1 fruit fly cellular context compared by ENCODE assay signal in genomic region chr2L:3440322-3440721, dm6.
TF ChIP-seq lines count a peak whose summit lies in the region.

No protein-coding gene starts in this region.

TF ChIP-seq in whole organism, embryonic, 481 proteins besides CTCF, POLR2A, EP300 and RAD21 (continued from another document and continues in another):
- TF ChIP-seq bcd (GFP tag; optimal IDR thresholded peaks at IDR 0.05; lab: Kevin White, UChicago): peak; percentile 64
- TF ChIP-seq Drgx (GFP tag; IDR thresholded peaks at IDR 0.05; lab: Robert Waterston, UW): peak; percentile 92
- no peak for TF ChIP-seq CG3995 (GFP tag; optimal IDR thresholded peaks at IDR 0.05; lab: Kevin White, UChicago)
- peak; percentile 86 for TF ChIP-seq Awh (GFP tag; IDR thresholded peaks at IDR 0.05; lab: Robert Waterston, UW)
- no peak for TF ChIP-seq HLH4C (GFP tag; IDR thresholded peaks at IDR 0.05; lab: Robert Waterston, UW; ENCODE audit: partially characterized antibody)
- peak; percentile 79; the same call in 1 of the 3 replicates for TF ChIP-seq CG3726 (GFP tag; IDR thresholded peaks at IDR 0.05; lab: Robert Waterston, UW)
- peak; percentile 24 for TF ChIP-seq shn (GFP tag; optimal IDR thresholded peaks at IDR 0.05; lab: Kevin White, UChicago)
- no peak for TF ChIP-seq pfk (GFP tag; optimal IDR thresholded peaks at IDR 0.05; lab: Kevin White, UChicago)
- peak; percentile 69 for TF ChIP-seq CG12071 (GFP tag; optimal IDR thresholded peaks at IDR 0.05; lab: Kevin White, UChicago)
- no peak for TF ChIP-seq ken (GFP tag; IDR thresholded peaks at IDR 0.05; lab: Robert Waterston, UW)
- peak; percentile 41 for TF ChIP-seq CG6654 (GFP tag; optimal IDR thresholded peaks at IDR 0.05; lab: Kevin White, UChicago)
- no peak for TF ChIP-seq Usf (GFP tag; optimal IDR thresholded peaks at IDR 0.05; lab: Kevin White, UChicago)
- peak; percentile 69; the same call in 2 of the 3 replicates for TF ChIP-seq CG11695 (GFP tag; IDR thresholded peaks at IDR 0.05; lab: Robert Waterston, UW)
- peak; percentile 39 for TF ChIP-seq tio (GFP tag; optimal IDR thresholded peaks at IDR 0.05; lab: Kevin White, UChicago)
- no peak for TF ChIP-seq CG13894 (tag; optimal IDR thresholded peaks at IDR 0.05; lab: Kevin White, UChicago)
- no peak for TF ChIP-seq Eip74EF (GFP tag; optimal IDR thresholded peaks at IDR 0.05; lab: Kevin White, UChicago)
- no peak for TF ChIP-seq pho (GFP tag; optimal IDR thresholded peaks at IDR 0.05; lab: Kevin White, UChicago)
- TF ChIP-seq gt (GFP tag; IDR thresholded peaks at IDR 0.05; lab: Robert Waterston, UW): 0 out of 2 replicates have a peak, but pooled peaks have one; percentile 57
- no peak for TF ChIP-seq BEAF-32 (GFP tag; optimal IDR thresholded peaks at IDR 0.05; lab: Kevin White, UChicago)
- TF ChIP-seq Dref (GFP tag; IDR thresholded peaks at IDR 0.05; lab: Robert Waterston, UW): no peak
- TF ChIP-seq tap (tag; optimal IDR thresholded peaks at IDR 0.05; lab: Kevin White, UChicago): peak; percentile 72
- TF ChIP-seq ac (GFP tag; optimal IDR thresholded peaks at IDR 0.05; lab: Kevin White, UChicago): no peak
- no peak for TF ChIP-seq CG14667 (GFP tag; IDR thresholded peaks at IDR 0.05; lab: Robert Waterston, UW)
- TF ChIP-seq CG7271 (tag; optimal IDR thresholded peaks at IDR 0.05; lab: Kevin White, UChicago): no peak
- no peak for TF ChIP-seq Dfd (GFP tag; optimal IDR thresholded peaks at IDR 0.05; lab: Kevin White, UChicago)
- TF ChIP-seq nmo (GFP tag; optimal IDR thresholded peaks at IDR 0.05; lab: Kevin White, UChicago): peak; percentile 33
- TF ChIP-seq ttk (GFP tag; IDR thresholded peaks at IDR 0.05; lab: Robert Waterston, UW): peak; percentile 83
- no peak for TF ChIP-seq h (optimal IDR thresholded peaks at IDR 0.05; lab: Kevin White, UChicago)
- no peak for TF ChIP-seq zf30C (GFP tag; optimal IDR thresholded peaks at IDR 0.05; lab: Kevin White, UChicago)
- TF ChIP-seq CG7556 (GFP tag; optimal IDR thresholded peaks at IDR 0.05; lab: Kevin White, UChicago): peak; percentile 44
- peak; percentile 22 for TF ChIP-seq CG8388 (GFP tag; optimal IDR thresholded peaks at IDR 0.05; lab: Kevin White, UChicago)
- peak; percentile 82 for TF ChIP-seq Ptx1 (GFP tag; IDR thresholded peaks at IDR 0.05; lab: Robert Waterston, UW)
- TF ChIP-seq nau (GFP tag; optimal IDR thresholded peaks at IDR 0.05; lab: Kevin White, UChicago): peak; percentile 64
- TF ChIP-seq CoRest (tag; optimal IDR thresholded peaks at IDR 0.05; lab: Kevin White, UChicago): peak; percentile 31
- no peak for TF ChIP-seq tll (GFP tag; optimal IDR thresholded peaks at IDR 0.05; lab: Kevin White, UChicago)
- TF ChIP-seq seq (GFP tag; IDR thresholded peaks at IDR 0.05; lab: Robert Waterston, UW): 0 out of 2 replicates have a peak, but pooled peaks have one; percentile 38
- TF ChIP-seq CG6765 (GFP tag; optimal IDR thresholded peaks at IDR 0.05; lab: Kevin White, UChicago): no peak
- no peak for TF ChIP-seq Vsx1 (GFP tag; optimal IDR thresholded peaks at IDR 0.05; lab: Kevin White, UChicago)
- peak; percentile 72 for TF ChIP-seq CG18599 (GFP tag; optimal IDR thresholded peaks at IDR 0.05; lab: Kevin White, UChicago)
- TF ChIP-seq CG31224 (GFP tag; IDR thresholded peaks at IDR 0.05; lab: Robert Waterston, UW): peak; percentile 56
- peak; percentile 74 for TF ChIP-seq CG10979 (tag; optimal IDR thresholded peaks at IDR 0.05; lab: Kevin White, UChicago)
- peak; percentile 48; the same call in 1 of the 2 replicates for TF ChIP-seq CG11696 (GFP tag; IDR thresholded peaks at IDR 0.05; lab: Robert Waterston, UW)
- TF ChIP-seq Poxn (GFP tag; IDR thresholded peaks at IDR 0.05; lab: Robert Waterston, UW): no peak
- TF ChIP-seq CG12659 (GFP tag; optimal IDR thresholded peaks at IDR 0.05; lab: Kevin White, UChicago): peak; percentile 39
- TF ChIP-seq CG9876 (GFP tag; optimal IDR thresholded peaks at IDR 0.05; lab: Kevin White, UChicago): peak; percentile 25
- TF ChIP-seq MTF-1 (GFP tag; optimal IDR thresholded peaks at IDR 0.05; lab: Kevin White, UChicago; ENCODE audit: borderline replicate concordance): peak; percentile 43
- TF ChIP-seq so (GFP tag; IDR thresholded peaks at IDR 0.05; lab: Robert Waterston, UW): peak; percentile 74; the same call in 2 of the 3 replicates
- TF ChIP-seq rib (GFP tag; IDR thresholded peaks at IDR 0.05; lab: Robert Waterston, UW): no peak
- TF ChIP-seq ewg (GFP tag; optimal IDR thresholded peaks at IDR 0.05; lab: Kevin White, UChicago): peak; percentile 51
- TF ChIP-seq sob (GFP tag; IDR thresholded peaks at IDR 0.05; lab: Robert Waterston, UW): peak; percentile 79
- no peak for TF ChIP-seq CG8478 (optimal IDR thresholded peaks at IDR 0.05; lab: Kevin White, UChicago)
- no peak for TF ChIP-seq bowl (GFP tag; IDR thresholded peaks at IDR 0.05; lab: Robert Waterston, UW)
- peak; percentile 58 for TF ChIP-seq ssp (GFP tag; IDR thresholded peaks at IDR 0.05; lab: Robert Waterston, UW)
- no peak for TF ChIP-seq insv (GFP tag; optimal IDR thresholded peaks at IDR 0.05; lab: Kevin White, UChicago)
- peak; percentile 40 to 80 for TF ChIP-seq Hr51 (GFP tag; optimal IDR thresholded peaks at IDR 0.05; lab: Kevin White, UChicago)
- TF ChIP-seq Hr3 (GFP tag; optimal IDR thresholded peaks at IDR 0.05; lab: Kevin White, UChicago): peak; percentile 57
- TF ChIP-seq CG7372 (GFP tag; IDR thresholded peaks at IDR 0.05; lab: Robert Waterston, UW): peak; percentile 70
- TF ChIP-seq D (optimal IDR thresholded peaks at IDR 0.05; lab: Kevin White, UChicago): no peak
- TF ChIP-seq D (GFP tag; optimal IDR thresholded peaks at IDR 0.05; lab: Kevin White, UChicago): peak; percentile 67
- TF ChIP-seq otp (GFP tag; IDR thresholded peaks at IDR 0.05; lab: Robert Waterston, UW): peak; percentile 80
- peak; percentile 55 for TF ChIP-seq CG8924 (tag; optimal IDR thresholded peaks at IDR 0.05; lab: Kevin White, UChicago)
- TF ChIP-seq tna (GFP tag; IDR thresholded peaks at IDR 0.05; lab: Robert Waterston, UW; ENCODE audit: partially characterized antibody): no peak
- TF ChIP-seq CG9797 (GFP tag; optimal IDR thresholded peaks at IDR 0.05; lab: Kevin White, UChicago): no peak
- TF ChIP-seq toy (GFP tag; IDR thresholded peaks at IDR 0.05; lab: Robert Waterston, UW): no peak
- no peak for TF ChIP-seq GATAe (GFP tag; conservative IDR thresholded peaks at IDR 0.05; lab: Robert Waterston, UW)
- peak; percentile 65 for TF ChIP-seq CG17829 (tag; optimal IDR thresholded peaks at IDR 0.05; lab: Kevin White, UChicago)
- peak; percentile 34 for TF ChIP-seq Atf3 (GFP tag; optimal IDR thresholded peaks at IDR 0.05; lab: Kevin White, UChicago)
- peak; percentile 54 for TF ChIP-seq cato (GFP tag; optimal IDR thresholded peaks at IDR 0.05; lab: Kevin White, UChicago; ENCODE audit: borderline replicate concordance)
- TF ChIP-seq mirr (GFP tag; optimal IDR thresholded peaks at IDR 0.05; lab: Kevin White, UChicago): no peak
- TF ChIP-seq nerfin-1 (tag; optimal IDR thresholded peaks at IDR 0.05; lab: Kevin White, UChicago): peak; percentile 47
- no peak for TF ChIP-seq Hey (tag; optimal IDR thresholded peaks at IDR 0.05; lab: Kevin White, UChicago)
- TF ChIP-seq CG15479 (GFP tag; optimal IDR thresholded peaks at IDR 0.05; lab: Kevin White, UChicago): no peak
- peak; percentile 90 for TF ChIP-seq ci (GFP tag; IDR thresholded peaks at IDR 0.05; lab: Robert Waterston, UW)
- peak; percentile 54; the same call in 1 of the 2 replicates for TF ChIP-seq Atf6 (GFP tag; IDR thresholded peaks at IDR 0.05; lab: Robert Waterston, UW)
- peak; percentile 73 for TF ChIP-seq cas (GFP tag; IDR thresholded peaks at IDR 0.05; lab: Robert Waterston, UW)
- TF ChIP-seq ap (GFP tag; IDR thresholded peaks at IDR 0.05; lab: Robert Waterston, UW): peak; percentile 43; the same call in 1 of the 2 replicates
- no peak for TF ChIP-seq wek (GFP tag; optimal IDR thresholded peaks at IDR 0.05; lab: Kevin White, UChicago)
- TF ChIP-seq CG4282 (GFP tag; optimal IDR thresholded peaks at IDR 0.05; lab: Kevin White, UChicago): no peak
- TF ChIP-seq CG4854 (GFP tag; optimal IDR thresholded peaks at IDR 0.05; lab: Kevin White, UChicago): no peak
- TF ChIP-seq sug (tag; optimal IDR thresholded peaks at IDR 0.05; lab: Kevin White, UChicago): no peak
- peak; percentile 63 for TF ChIP-seq CG30403 (GFP tag; optimal IDR thresholded peaks at IDR 0.05; lab: Kevin White, UChicago)
- TF ChIP-seq tgo (GFP tag; IDR thresholded peaks at IDR 0.05; lab: Robert Waterston, UW): peak; percentile 81
- peak; percentile 7 for TF ChIP-seq CG13296 (GFP tag; optimal IDR thresholded peaks at IDR 0.05; lab: Kevin White, UChicago)
- no peak for TF ChIP-seq CG6791 (GFP tag; IDR thresholded peaks at IDR 0.05; lab: Robert Waterston, UW; ENCODE audit: partially characterized antibody)
- peak; percentile 82 for TF ChIP-seq lmd (GFP tag; IDR thresholded peaks at IDR 0.05; lab: Robert Waterston, UW)
- TF ChIP-seq CG1233 (GFP tag; optimal IDR thresholded peaks at IDR 0.05; lab: Kevin White, UChicago): peak; percentile 44
- TF ChIP-seq ERR (GFP tag; optimal IDR thresholded peaks at IDR 0.05; lab: Kevin White, UChicago): no peak
- no peak for TF ChIP-seq CG10147 (GFP tag; optimal IDR thresholded peaks at IDR 0.05; lab: Kevin White, UChicago)
- TF ChIP-seq CG12769 (tag; optimal IDR thresholded peaks at IDR 0.05; lab: Kevin White, UChicago): peak; percentile 86
- TF ChIP-seq PHDP (tag; optimal IDR thresholded peaks at IDR 0.05; lab: Kevin White, UChicago): peak; percentile 68
- TF ChIP-seq bbx (GFP tag; IDR thresholded peaks at IDR 0.05; lab: Robert Waterston, UW; ENCODE audit: partially characterized antibody): no peak
- peak; percentile 69 for TF ChIP-seq CG11504 (tag; optimal IDR thresholded peaks at IDR 0.05; lab: Kevin White, UChicago)
- TF ChIP-seq grau (tag; optimal IDR thresholded peaks at IDR 0.05; lab: Kevin White, UChicago): peak; percentile 37
- peak; percentile 13 for TF ChIP-seq CG12155 (GFP tag; optimal IDR thresholded peaks at IDR 0.05; lab: Kevin White, UChicago)
- peak; percentile 27 for TF ChIP-seq mam (GFP tag; optimal IDR thresholded peaks at IDR 0.05; lab: Kevin White, UChicago)
- TF ChIP-seq CG18619 (GFP tag; optimal IDR thresholded peaks at IDR 0.05; lab: Kevin White, UChicago): peak; percentile 8
- TF ChIP-seq CG13287 (GFP tag; IDR thresholded peaks at IDR 0.05; lab: Robert Waterston, UW; ENCODE audit: partially characterized antibody): no peak
- TF ChIP-seq corto (GFP tag; optimal IDR thresholded peaks at IDR 0.05; lab: Kevin White, UChicago): no peak
- no peak for TF ChIP-seq her (GFP tag; optimal IDR thresholded peaks at IDR 0.05; lab: Kevin White, UChicago)
- no peak for TF ChIP-seq CG6272 (GFP tag; IDR thresholded peaks at IDR 0.05; lab: Robert Waterston, UW)
- TF ChIP-seq az2 (GFP tag; optimal IDR thresholded peaks at IDR 0.05; lab: Kevin White, UChicago): peak; percentile 50
- TF ChIP-seq grn (GFP tag; optimal IDR thresholded peaks at IDR 0.05; lab: Kevin White, UChicago): no peak
- no peak for TF ChIP-seq lola (GFP tag; optimal IDR thresholded peaks at IDR 0.05; lab: Kevin White, UChicago)
- TF ChIP-seq Myb (GFP tag; optimal IDR thresholded peaks at IDR 0.05; lab: Kevin White, UChicago): peak; percentile 7
- TF ChIP-seq CG7987 (GFP tag; optimal IDR thresholded peaks at IDR 0.05; lab: Kevin White, UChicago): peak; percentile 9
- TF ChIP-seq CG8281 (tag; optimal IDR thresholded peaks at IDR 0.05; lab: Kevin White, UChicago): peak; percentile 37
- no peak for TF ChIP-seq cad (GFP tag; optimal IDR thresholded peaks at IDR 0.05; lab: Kevin White, UChicago)
- peak; percentile 80 for TF ChIP-seq lab (GFP tag; optimal IDR thresholded peaks at IDR 0.05; lab: Kevin White, UChicago)
- TF ChIP-seq H2.0 (GFP tag; IDR thresholded peaks at IDR 0.05; lab: Robert Waterston, UW): peak; percentile 63
- peak; percentile 28 for TF ChIP-seq CG30431 (GFP tag; optimal IDR thresholded peaks at IDR 0.05; lab: Kevin White, UChicago)
- peak; percentile 41 for TF ChIP-seq Atf-2 (GFP tag; optimal IDR thresholded peaks at IDR 0.05; lab: Kevin White, UChicago)
- TF ChIP-seq row (GFP tag; IDR thresholded peaks at IDR 0.05; lab: Robert Waterston, UW): peak; percentile 72
- peak; percentile 75 for TF ChIP-seq Rfx (GFP tag; IDR thresholded peaks at IDR 0.05; lab: Robert Waterston, UW)
- peak; percentile 57 for TF ChIP-seq esg (GFP tag; conservative IDR thresholded peaks at IDR 0.05; lab: Robert Waterston, UW)
- no peak for TF ChIP-seq CG9817 (tag; optimal IDR thresholded peaks at IDR 0.05; lab: Kevin White, UChicago)
- peak; percentile 59 for TF ChIP-seq Fer3 (tag; optimal IDR thresholded peaks at IDR 0.05; lab: Kevin White, UChicago)
- no peak for TF ChIP-seq CG16813 (GFP tag; IDR thresholded peaks at IDR 0.05; lab: Robert Waterston, UW; ENCODE audit: partially characterized antibody)
- TF ChIP-seq CG5953 (GFP tag; IDR thresholded peaks at IDR 0.05; lab: Robert Waterston, UW): peak; percentile 64
- no peak for TF ChIP-seq CG12104 (GFP tag; optimal IDR thresholded peaks at IDR 0.05; lab: Kevin White, UChicago)
- no peak for TF ChIP-seq Deaf1 (tag; optimal IDR thresholded peaks at IDR 0.05; lab: Kevin White, UChicago)
- no peak for TF ChIP-seq ftz-f1 (GFP tag; optimal IDR thresholded peaks at IDR 0.05; lab: Kevin White, UChicago)
- TF ChIP-seq CG13775 (GFP tag; optimal IDR thresholded peaks at IDR 0.05; lab: Kevin White, UChicago): peak; percentile 19
- peak; percentile 67 for TF ChIP-seq CG10366 (GFP tag; IDR thresholded peaks at IDR 0.05; lab: Robert Waterston, UW)
- TF ChIP-seq slbo (GFP tag; IDR thresholded peaks at IDR 0.05; lab: Robert Waterston, UW): peak; percentile 77
- TF ChIP-seq inv (GFP tag; IDR thresholded peaks at IDR 0.05; lab: Robert Waterston, UW; ENCODE audit: partially characterized antibody): no peak
- TF ChIP-seq nerfin-2 (GFP tag; IDR thresholded peaks at IDR 0.05; lab: Robert Waterston, UW; ENCODE audit: partially characterized antibody): no peak
- TF ChIP-seq D19A (tag; optimal IDR thresholded peaks at IDR 0.05; lab: Kevin White, UChicago): no peak
- no peak for TF ChIP-seq stwl (tag; optimal IDR thresholded peaks at IDR 0.05; lab: Kevin White, UChicago)
- TF ChIP-seq MBD-R2 (GFP tag; IDR thresholded peaks at IDR 0.05; lab: Robert Waterston, UW): no peak
- TF ChIP-seq eve (GFP tag; optimal IDR thresholded peaks at IDR 0.05; lab: Kevin White, UChicago): no peak
- no peak for TF ChIP-seq sqz (GFP tag; optimal IDR thresholded peaks at IDR 0.05; lab: Kevin White, UChicago)
- TF ChIP-seq kah (GFP tag; optimal IDR thresholded peaks at IDR 0.05; lab: Kevin White, UChicago): peak; percentile 27
- no peak for TF ChIP-seq tx (GFP tag; optimal IDR thresholded peaks at IDR 0.05; lab: Kevin White, UChicago)
- TF ChIP-seq CG12219 (GFP tag; optimal IDR thresholded peaks at IDR 0.05; lab: Kevin White, UChicago): no peak
